Worm (Caenorhabditis elegans) whole organism, L2 larva: ENCODE measurements around the gene smc-6.

ENCODE experiments used
- alr-1 ChIP-seq: fragments of 150-350 bp; optimal IDR thresholded peaks from 2 replicates; lab custom pipeline; 2014; ENCODE audit warnings: missing biosample characterization, missing genetic modification characterization
- blmp-1 ChIP-seq: sonication (generic microtip); optimal IDR thresholded peaks from 2 replicates; lab custom pipeline; 2017; ENCODE audit warnings: missing genetic modification characterization, mild to moderate bottlenecking, missing compliant biosample characterization, antibody characterized with exemption, moderate library complexity; ENCODE audit not compliant: insufficient read depth
- ceh-82 ChIP-seq: fragments of 150-350 bp; optimal IDR thresholded peaks from 2 replicates; lab custom pipeline; 2014; ENCODE audit warnings: missing biosample characterization, missing genetic modification characterization
- crh-2 ChIP-seq: sonication (generic microtip); optimal IDR thresholded peaks from 2 replicates; lab custom pipeline; 2017; ENCODE audit warnings: missing biosample characterization, missing genetic modification characterization
- egl-27 ChIP-seq: sonication (generic microtip); optimal IDR thresholded peaks from 3 replicates; lab custom pipeline; 2017; ENCODE audit warnings: missing biosample characterization, missing genetic modification reagents, missing genetic modification characterization
- elt-1 ChIP-seq: fragments of 150-350 bp; optimal IDR thresholded peaks from 2 replicates; lab custom pipeline; 2014; ENCODE audit warnings: missing biosample characterization, missing genetic modification characterization
- nhr-12 ChIP-seq: fragments of 150-350 bp; optimal IDR thresholded peaks from 2 replicates; lab custom pipeline; 2014; ENCODE audit warnings: missing biosample characterization, missing genetic modification characterization
- nhr-23 ChIP-seq: fragments of 150-350 bp; optimal IDR thresholded peaks from 2 replicates; lab custom pipeline; 2014; ENCODE audit warnings: missing biosample characterization, missing genetic modification reagents, missing genetic modification characterization
- nhr-237 ChIP-seq: fragments of 150-350 bp; optimal IDR thresholded peaks from 2 replicates; lab custom pipeline; 2014; ENCODE audit warnings: missing biosample characterization, missing genetic modification characterization
- sem-4 ChIP-seq: fragments of 150-350 bp; optimal IDR thresholded peaks from 2 replicates; lab custom pipeline; 2014; ENCODE audit warnings: missing biosample characterization, missing genetic modification reagents, missing genetic modification characterization
- snpc-4 ChIP-seq: fragments of 150-350 bp; optimal IDR thresholded peaks from 2 replicates; lab custom pipeline; 2014; ENCODE audit warnings: missing biosample characterization, missing genetic modification characterization
- unc-62 ChIP-seq: fragments of 150-350 bp; optimal IDR thresholded peaks from 2 replicates; lab custom pipeline; 2014; ENCODE audit warnings: missing biosample characterization, missing genetic modification reagents, missing genetic modification characterization
- zag-1 ChIP-seq: fragments of 150-350 bp; optimal IDR thresholded peaks from 2 replicates; lab custom pipeline; 2014; ENCODE audit warnings: missing biosample characterization, missing genetic modification characterization
- ztf-11 ChIP-seq: sonication (generic microtip); optimal IDR thresholded peaks from 2 replicates; lab custom pipeline; 2017; ENCODE audit warnings: missing biosample characterization, missing genetic modification characterization

- TF ChIP-seq egl-27 (no peak), crh-2 (tag; lab: Kevin White, UChicago) (no peak), zag-1 (tag; lab: Kevin White, UChicago) (no peak), nhr-12 (tag; lab: Kevin White, UChicago) (no peak), nhr-23 (tag; lab: Kevin White, UChicago) (no peak), blmp-1 (tag; lab: Kevin White, UChicago) (no peak), sem-4 (tag; lab: Kevin White, UChicago) (no peak), elt-1 (tag; lab: Kevin White, UChicago) (no peak), unc-62 (GFP tag; lab: Kevin White, UChicago) (no peak), ceh-82 (tag; lab: Kevin White, UChicago) (no peak), nhr-237 (tag; lab: Kevin White, UChicago) (no peak), ztf-11 (tag; lab: Kevin White, UChicago) (no peak), alr-1 (tag; lab: Kevin White, UChicago) (no peak), snpc-4 (no peak)
Measured at ce11 chrII:11627904-11628303, 49.4 kb downstream of the smc-6 start.
